Worm (Caenorhabditis elegans): ENCODE data around the gene R160.3.

DNA sequence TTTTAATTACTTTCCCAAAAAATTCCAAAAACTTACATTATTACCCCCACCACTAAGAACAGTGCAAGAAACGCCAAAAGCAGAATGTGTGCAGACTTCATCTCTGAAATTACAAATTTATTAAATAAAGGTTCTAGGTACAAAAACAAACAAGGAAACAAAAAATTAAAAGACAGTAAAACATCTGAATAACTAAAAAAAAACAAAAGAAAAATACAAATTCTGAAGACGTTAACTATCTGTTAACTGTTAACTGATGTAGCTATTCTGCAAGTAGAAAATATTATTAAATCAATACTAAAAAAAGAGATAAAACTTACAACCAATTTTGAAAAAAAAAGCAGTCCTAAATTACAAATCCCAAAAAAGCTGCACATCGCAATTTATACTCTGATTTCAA, 5.3 kb upstream of the R160.3 start, which contains the start of gene R160.13:
- TF ChIP-seq lsy-2 (tag; optimal IDR thresholded peaks at IDR 0.05) (no peak), snpc-4 (tag; optimal IDR thresholded peaks at IDR 0.05) (no peak), tag-97 (GFP tag; IDR thresholded peaks at IDR 0.05) (no peak), R02D3.7 (tag; optimal IDR thresholded peaks at IDR 0.05) (no peak), lin-29 (GFP tag; IDR thresholded peaks at IDR 0.05) (no peak), mdl-1 (tag; optimal IDR thresholded peaks at IDR 0.05) (no peak), lin-15B (tag; optimal IDR thresholded peaks at IDR 0.05) (no peak), lin-39 (tag; optimal IDR thresholded peaks at IDR 0.05) (no peak), unc-62 (GFP tag; optimal IDR thresholded peaks at IDR 0.05 in 1 of 2) (no peak), unc-62 (tag; optimal IDR thresholded peaks at IDR 0.05) (no peak)
